Worm (Caenorhabditis elegans) whole organism, L1 larva: ENCODE measurements around the gene dnj-7.

Experiments used
- C16A3.4 ChIP-seq: fragments of 150-350 bp; optimal IDR thresholded peaks from 2 replicates; lab custom pipeline; 2014; ENCODE audit warnings: missing biosample characterization, missing genetic modification characterization
- C34B4.2 ChIP-seq: sonication (generic microtip); optimal IDR thresholded peaks from 2 replicates; lab custom pipeline; 2017; ENCODE audit warnings: mild to moderate bottlenecking, missing genetic modification characterization, missing compliant biosample characterization
- F16B12.6 ChIP-seq: fragments of 150-350 bp; optimal IDR thresholded peaks from 2 replicates; lab custom pipeline; 2014; ENCODE audit warnings: missing biosample characterization, missing genetic modification characterization
- Y116A8C.19 ChIP-seq: sonication (generic microtip); optimal IDR thresholded peaks from 2 replicates; lab custom pipeline; 2016; ENCODE audit warnings: missing compliant biosample characterization, missing genetic modification characterization, borderline replicate concordance
- ceh-63 ChIP-seq: fragments of 200-800 bp; sonication (Bioruptor generic); optimal IDR thresholded peaks from 2 replicates; lab custom pipeline; 2018; ENCODE audit warnings: mild to moderate bottlenecking, missing genetic modification characterization, missing compliant biosample characterization
- ceh-82 ChIP-seq, 3 experiments: fragments of 150-350 bp in 1 of 3; sonication (generic microtip) in 2 of 3; optimal IDR thresholded peaks; 2 replicates each; lab custom pipeline; 2014 to 2017; ENCODE audit warnings: missing biosample characterization in 3 of 3, missing genetic modification characterization in 3 of 3
- ceh-88 ChIP-seq: fragments of 200-800 bp; sonication (Bioruptor generic); IDR thresholded peaks from 2 replicates; pipeline ENCODE4 v1.3.6; 2022; ENCODE audit warnings: missing genetic modification characterization, missing compliant biosample characterization
- dpl-1 ChIP-seq, 3 experiments: fragments of 150-350 bp in 2 of 3; sonication (generic microtip) in 1 of 3; optimal IDR thresholded peaks; 2 replicates each; lab custom pipeline; 2014 to 2017; ENCODE audit warnings: missing biosample characterization in 3 of 3, missing genetic modification characterization in 3 of 3, missing genetic modification reagents in 3 of 3
- dsc-1 ChIP-seq: sonication (generic microtip); optimal IDR thresholded peaks from 2 replicates; lab custom pipeline; 2016; ENCODE audit warnings: mild to moderate bottlenecking, missing genetic modification characterization, missing compliant biosample characterization
- efl-3 ChIP-seq: fragments of 200-800 bp; sonication (Bioruptor generic); optimal IDR thresholded peaks from 2 replicates; lab custom pipeline; 2018; ENCODE audit warnings: mild to moderate bottlenecking, missing genetic modification characterization, missing compliant biosample characterization
- fkh-10 ChIP-seq: sonication (generic microtip); optimal IDR thresholded peaks from 2 replicates; lab custom pipeline; 2017; ENCODE audit warnings: missing biosample characterization, missing genetic modification reagents, missing genetic modification characterization
- fkh-4 ChIP-seq: sonication (generic microtip); optimal IDR thresholded peaks from 2 replicates; lab custom pipeline; 2016; ENCODE audit warnings: missing compliant biosample characterization, missing genetic modification characterization, borderline replicate concordance
- grh-1 ChIP-seq: fragments of 200-800 bp; sonication (Bioruptor generic); IDR thresholded peaks from 2 replicates; pipeline ENCODE4 v1.3.6; 2022; ENCODE audit warnings: missing genetic modification reagents, missing genetic modification characterization, missing compliant biosample characterization
- hpl-2 ChIP-seq: fragments of 150-350 bp; optimal IDR thresholded peaks from 2 replicates; lab custom pipeline; 2014; ENCODE audit warnings: missing biosample characterization, missing genetic modification reagents, missing genetic modification characterization
- isw-1 ChIP-seq: fragments of 200-800 bp; sonication (Bioruptor generic); IDR thresholded peaks from 2 replicates; pipeline ENCODE4 v1.3.6; 2022; ENCODE audit warnings: missing genetic modification characterization, missing compliant biosample characterization
- jun-1 ChIP-seq: fragments of 150-350 bp; optimal IDR thresholded peaks from 2 replicates; lab custom pipeline; 2014; ENCODE audit warnings: missing biosample characterization, missing genetic modification reagents, missing genetic modification characterization
- lin-13 ChIP-seq: fragments of 150-350 bp; optimal IDR thresholded peaks from 2 replicates; lab custom pipeline; 2014; ENCODE audit warnings: missing biosample characterization, missing genetic modification reagents, missing genetic modification characterization
- lin-35 ChIP-seq, 2 experiments: fragments of 150-350 bp; optimal IDR thresholded peaks; 2 replicates each; lab custom pipeline; 2014; ENCODE audit warnings: missing biosample characterization in 2 of 2, missing genetic modification characterization in 2 of 2, missing genetic modification reagents in 2 of 2
- lin-39 ChIP-seq: fragments of 150-350 bp; optimal IDR thresholded peaks from 2 replicates; lab custom pipeline; 2014; ENCODE audit warnings: missing biosample characterization, missing genetic modification reagents, missing genetic modification characterization
- lir-3 ChIP-seq: sonication (generic microtip); optimal IDR thresholded peaks from 2 replicates; lab custom pipeline; 2016; ENCODE audit warnings: mild to moderate bottlenecking, missing genetic modification characterization, moderate library complexity, missing compliant biosample characterization; ENCODE audit not compliant: poor library complexity
- lsy-2 ChIP-seq, 2 experiments: fragments of 150-350 bp; optimal IDR thresholded peaks; 2 replicates each; lab custom pipeline; 2014; ENCODE audit warnings: missing biosample characterization in 2 of 2, missing genetic modification characterization in 2 of 2
- mep-1 ChIP-seq: fragments of 150-350 bp; optimal IDR thresholded peaks from 2 replicates; lab custom pipeline; 2014; ENCODE audit warnings: missing biosample characterization, missing genetic modification characterization
- nhr-11 ChIP-seq: fragments of 150-350 bp; optimal IDR thresholded peaks from 2 replicates; lab custom pipeline; 2014; ENCODE audit warnings: missing biosample characterization, missing genetic modification characterization
- nhr-12 ChIP-seq: sonication (generic microtip); optimal IDR thresholded peaks from 2 replicates; lab custom pipeline; 2017; ENCODE audit warnings: missing biosample characterization, missing genetic modification characterization
- nhr-19 ChIP-seq: fragments of 200-800 bp; sonication (Bioruptor generic); conservative IDR thresholded peaks from 2 replicates; pipeline ENCODE4 v1.3.6; 2022; ENCODE audit warnings: missing genetic modification characterization, missing compliant biosample characterization
- nhr-20 ChIP-seq: sonication (generic microtip); optimal IDR thresholded peaks from 2 replicates; lab custom pipeline; 2016; ENCODE audit warnings: mild to moderate bottlenecking, missing genetic modification characterization, missing compliant biosample characterization
- nhr-28 ChIP-seq: fragments of 150-350 bp; optimal IDR thresholded peaks from 2 replicates; lab custom pipeline; 2014; ENCODE audit warnings: missing biosample characterization, missing genetic modification characterization
- nhr-47 ChIP-seq: sonication (generic microtip); optimal IDR thresholded peaks from 2 replicates; lab custom pipeline; 2016; ENCODE audit warnings: mild to moderate bottlenecking, missing genetic modification characterization, moderate library complexity, missing compliant biosample characterization
- nhr-76 ChIP-seq: sonication (generic microtip); optimal IDR thresholded peaks from 2 replicates; lab custom pipeline; 2017; ENCODE audit warnings: missing biosample characterization, missing genetic modification characterization
- nhr-77 ChIP-seq: fragments of 150-350 bp; optimal IDR thresholded peaks from 2 replicates; lab custom pipeline; 2014; ENCODE audit warnings: missing biosample characterization, missing genetic modification characterization
- nhr-85 ChIP-seq: sonication (generic microtip); peaks from one replicate; lab custom pipeline; 2016; ENCODE audit warnings: missing genetic modification characterization, inconsistent platforms, missing compliant biosample characterization
- pax-3 ChIP-seq: fragments of 200-800 bp; sonication (Bioruptor generic); optimal IDR thresholded peaks from 2 replicates; lab custom pipeline; 2018; ENCODE audit warnings: mild to moderate bottlenecking, missing genetic modification characterization, moderate library complexity, missing compliant biosample characterization
- pqm-1 ChIP-seq: sonication (generic microtip); optimal IDR thresholded peaks from 3 replicates; lab custom pipeline; 2017; ENCODE audit warnings: missing biosample characterization, missing genetic modification characterization
- snpc-4 ChIP-seq: fragments of 150-350 bp; optimal IDR thresholded peaks from 2 replicates; lab custom pipeline; 2014; ENCODE audit warnings: missing biosample characterization, missing genetic modification characterization
- snu-23 ChIP-seq: sonication (generic microtip); optimal IDR thresholded peaks from 2 replicates; lab custom pipeline; 2016; ENCODE audit warnings: missing genetic modification characterization, missing compliant biosample characterization
- sox-4 ChIP-seq: sonication (generic microtip); optimal IDR thresholded peaks from 2 replicates; lab custom pipeline; 2016; ENCODE audit warnings: missing genetic modification characterization, missing compliant biosample characterization
- unc-130 ChIP-seq: fragments of 150-350 bp; optimal IDR thresholded peaks from 2 replicates; lab custom pipeline; 2017; ENCODE audit warnings: missing biosample characterization, missing genetic modification characterization, inconsistent platforms
- unc-62 ChIP-seq: fragments of 150-350 bp; optimal IDR thresholded peaks from 2 replicates; lab custom pipeline; 2014; ENCODE audit warnings: missing biosample characterization, missing genetic modification reagents, missing genetic modification characterization
- unc-86 ChIP-seq: sonication (generic microtip); optimal IDR thresholded peaks from 2 replicates; lab custom pipeline; 2016; ENCODE audit warnings: missing genetic modification characterization, missing compliant biosample characterization
- unc-98 ChIP-seq: fragments of 200-800 bp; sonication (Bioruptor generic); IDR thresholded peaks from 2 replicates; pipeline ENCODE4 v1.3.6; 2022; ENCODE audit warnings: missing genetic modification characterization, missing compliant biosample characterization
- vab-15 ChIP-seq: sonication (generic microtip); optimal IDR thresholded peaks from 2 replicates; lab custom pipeline; 2017; ENCODE audit warnings: missing genotype, mild to moderate bottlenecking, missing genetic modification characterization, missing compliant biosample characterization
- xbp-1 ChIP-seq: sonication (generic microtip); optimal IDR thresholded peaks from 2 replicates; lab custom pipeline; 2016; ENCODE audit warnings: missing genetic modification characterization, missing compliant biosample characterization
- zip-4 ChIP-seq: fragments of 200-800 bp; sonication (Bioruptor generic); optimal IDR thresholded peaks from 2 replicates; lab custom pipeline; 2018; ENCODE audit warnings: mild to moderate bottlenecking, missing genetic modification characterization, moderate library complexity, missing compliant biosample characterization
- ztf-11 ChIP-seq, 2 experiments: sonication (generic microtip); optimal IDR thresholded peaks; 2 replicates each; lab custom pipeline; 2016 to 2017; ENCODE audit warnings: missing genetic modification characterization in 2 of 2, missing biosample characterization in 1 of 2, missing compliant biosample characterization in 1 of 2

The dnj-7 gene

DNA sequence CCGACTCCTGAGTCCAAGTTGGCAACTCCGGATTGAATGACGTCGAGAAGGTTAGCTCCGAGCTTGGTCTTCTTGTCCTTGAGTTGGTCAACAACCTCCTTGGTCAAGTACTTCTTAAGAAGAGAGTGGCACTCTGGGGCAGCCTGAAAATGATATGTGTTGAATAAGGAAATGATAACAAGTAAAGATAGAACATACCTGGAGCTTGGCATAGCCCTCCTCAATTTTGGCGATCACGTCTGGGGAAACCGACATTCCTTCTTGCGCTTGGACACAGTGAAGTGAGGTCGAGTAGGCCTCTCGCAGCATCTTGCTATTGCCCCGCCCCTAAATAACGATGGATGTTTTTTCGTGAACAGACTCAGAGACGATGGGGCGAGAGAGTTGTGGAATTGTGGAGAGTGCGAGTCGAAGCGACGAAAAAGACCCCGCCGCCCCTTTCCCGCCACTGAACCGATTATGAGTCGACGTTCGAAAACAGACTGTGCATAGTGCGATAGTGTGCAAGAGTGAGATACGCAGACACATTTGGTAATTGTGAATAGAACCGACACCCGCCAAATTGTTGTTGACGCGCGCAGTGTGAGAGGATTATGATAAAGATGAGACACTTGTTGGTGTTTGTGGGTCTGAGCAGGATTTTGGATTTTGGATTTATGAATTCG is 37.9 kb downstream of the dnj-7 start (continued):
- TF ChIP-seq xbp-1 (tag; lab: Kevin White, UChicago): peak; percentile 18
- peak; percentile 33 for TF ChIP-seq C16A3.4
- TF ChIP-seq nhr-85 (tag; lab: Kevin White, UChicago): peak; percentile 70
- no peak for TF ChIP-seq ztf-11 (tag; optimal IDR thresholded peaks at IDR 0.05; lab: Kevin White, UChicago)
- peak; percentile 32 for TF ChIP-seq nhr-20 (tag; lab: Kevin White, UChicago)
- peak; percentile 18 for TF ChIP-seq nhr-19
- no peak for TF ChIP-seq nhr-76
- TF ChIP-seq snu-23 (GFP tag; lab: Kevin White, UChicago): peak; percentile 53
- peak in 1 of 2 experiments; percentile 3 for TF ChIP-seq lin-35 (GFP tag; optimal IDR thresholded peaks at IDR 0.05; lab: Kevin White, UChicago)
- no peak for TF ChIP-seq snpc-4 (tag; lab: Kevin White, UChicago)
- no peak for TF ChIP-seq nhr-11 (tag; lab: Kevin White, UChicago)
- no peak for TF ChIP-seq isw-1
- TF ChIP-seq dsc-1 (tag; lab: Kevin White, UChicago): peak; percentile 48
- no peak for TF ChIP-seq lir-3
- TF ChIP-seq F16B12.6 (tag; lab: Kevin White, UChicago): no peak
- no peak for TF ChIP-seq fkh-10 (GFP tag; lab: Kevin White, UChicago)
- TF ChIP-seq vab-15: no peak
- TF ChIP-seq unc-62 (GFP tag; lab: Kevin White, UChicago): no peak
- TF ChIP-seq sox-4 (tag; lab: Kevin White, UChicago): no peak
- no peak for TF ChIP-seq nhr-12 (tag; lab: Kevin White, UChicago)
- no peak for TF ChIP-seq hpl-2 (GFP tag; lab: Kevin White, UChicago)
- peak; percentile 43 for TF ChIP-seq mep-1 (tag; lab: Kevin White, UChicago)
- TF ChIP-seq ceh-63 (GFP tag; lab: Kevin White, UChicago): no peak
- no peak for TF ChIP-seq grh-1 (GFP tag; lab: Robert Waterston, UW)
- TF ChIP-seq zip-4 (GFP tag; lab: Kevin White, UChicago): no peak
- TF ChIP-seq unc-86 (tag; lab: Kevin White, UChicago): no peak
- no peak for TF ChIP-seq lin-39 (tag; lab: Kevin White, UChicago)
- no peak for TF ChIP-seq unc-130 (tag; lab: Kevin White, UChicago)
- no peak for TF ChIP-seq nhr-28 (tag; lab: Kevin White, UChicago)
- TF ChIP-seq jun-1 (tag; lab: Kevin White, UChicago): peak; percentile 26
- TF ChIP-seq fkh-4: no peak
- no peak for TF ChIP-seq unc-98 (GFP tag; lab: Robert Waterston, UW)
- no peak for TF ChIP-seq C34B4.2 (tag; lab: Kevin White, UChicago)
- TF ChIP-seq nhr-77 (tag; lab: Kevin White, UChicago): peak; percentile 29
- TF ChIP-seq nhr-47: peak; percentile 7
- peak in 2 of 3 experiments; percentile 42 for TF ChIP-seq ceh-82 (tag; optimal IDR thresholded peaks at IDR 0.05; lab: Kevin White, UChicago)
- TF ChIP-seq efl-3: no peak
- peak in 1 of 2 experiments; percentile 26 for TF ChIP-seq lsy-2 (tag; optimal IDR thresholded peaks at IDR 0.05; lab: Kevin White, UChicago)
- no peak for TF ChIP-seq Y116A8C.19 (tag; lab: Kevin White, UChicago)
- no peak for TF ChIP-seq pqm-1 (tag; lab: Kevin White, UChicago)
- no peak for TF ChIP-seq lin-13 (GFP tag; lab: Kevin White, UChicago)
- no peak for TF ChIP-seq pax-3 (tag; lab: Kevin White, UChicago)
- no peak for TF ChIP-seq ceh-88
- TF ChIP-seq dpl-1 (GFP tag; optimal IDR thresholded peaks at IDR 0.05; lab: Kevin White, UChicago): peak in 1 of 3 experiments; percentile 5
- TF ChIP-seq, all 84 proteins: peak for 23
